Worm (Caenorhabditis elegans) whole organism, early embryonic: ENCODE results near the gene ulp-4.

Experiments used
- B0310.2 ChIP-seq: sonication (generic microtip); optimal IDR thresholded peaks from 2 replicates; lab custom pipeline; 2016; ENCODE audit warnings: mild to moderate bottlenecking, missing genetic modification characterization, missing compliant biosample characterization
- F13C5.2 ChIP-seq: sonication (generic microtip); optimal IDR thresholded peaks from 2 replicates; lab custom pipeline; 2017; ENCODE audit warnings: mild to moderate bottlenecking, missing genetic modification characterization, inconsistent platforms, missing compliant biosample characterization
- aly-1 ChIP-seq: sonication (generic microtip); optimal IDR thresholded peaks from 2 replicates; lab custom pipeline; 2016; ENCODE audit warnings: missing genetic modification characterization, missing compliant biosample characterization
- ama-1 ChIP-seq: fragments of 150-350 bp; optimal IDR thresholded peaks from 2 replicates; lab custom pipeline; 2014
- ceh-13 ChIP-seq: fragments of 200-800 bp; sonication (Bioruptor generic); optimal IDR thresholded peaks from 2 replicates; lab custom pipeline; 2018; ENCODE audit warnings: mild to moderate bottlenecking, missing genetic modification characterization, missing compliant biosample characterization
- ceh-36 ChIP-seq: sonication (generic microtip); optimal IDR thresholded peaks from 2 replicates; lab custom pipeline; 2016; ENCODE audit warnings: missing genetic modification characterization, inconsistent platforms, missing compliant biosample characterization
- ets-7 ChIP-seq: sonication (generic microtip); optimal IDR thresholded peaks from 2 replicates; lab custom pipeline; 2016; ENCODE audit warnings: missing genotype, missing genetic modification characterization, missing compliant biosample characterization
- flt-1 ChIP-seq: fragments of 200-800 bp; sonication (Bioruptor generic); IDR thresholded peaks from 2 replicates; pipeline ENCODE4 v1.3.6; 2022; ENCODE audit warnings: missing genetic modification characterization, missing compliant biosample characterization
- hmbx-1 ChIP-seq: sonication (generic microtip); optimal IDR thresholded peaks from 2 replicates; lab custom pipeline; 2016; ENCODE audit warnings: mild to moderate bottlenecking, missing genetic modification characterization, missing compliant biosample characterization
- hmg-4 ChIP-seq: fragments of 200-800 bp; sonication (Bioruptor generic); optimal IDR thresholded peaks from 2 replicates; lab custom pipeline; 2018; ENCODE audit warnings: mild to moderate bottlenecking, missing genetic modification characterization, missing compliant biosample characterization
- hnd-1 ChIP-seq: sonication (generic microtip); optimal IDR thresholded peaks from 2 replicates; lab custom pipeline; 2016; ENCODE audit warnings: missing genetic modification characterization, missing compliant biosample characterization
- pes-1 ChIP-seq: fragments of 200-800 bp; sonication (Bioruptor generic); IDR thresholded peaks from 2 replicates; pipeline ENCODE4 v1.3.6; 2022; ENCODE audit warnings: missing genetic modification reagents, missing genetic modification characterization, missing compliant biosample characterization
- scrt-1 ChIP-seq: fragments of 200-800 bp; sonication (Bioruptor generic); IDR thresholded peaks from 2 replicates; pipeline ENCODE4 v1.3.6; 2022; ENCODE audit warnings: missing genetic modification characterization, missing compliant biosample characterization
- sea-1 ChIP-seq: fragments of 200-800 bp; sonication (Bioruptor generic); conservative IDR thresholded peaks from 2 replicates; pipeline ENCODE4 v1.3.6; 2022; ENCODE audit warnings: missing genetic modification characterization, missing compliant biosample characterization
- tbx-11 ChIP-seq: fragments of 200-800 bp; sonication (Bioruptor generic); IDR thresholded peaks from 2 replicates; pipeline ENCODE4 v1.3.6; 2022; ENCODE audit warnings: missing genetic modification characterization, missing compliant biosample characterization
- tbx-37 ChIP-seq: fragments of 200-800 bp; sonication (Bioruptor generic); conservative IDR thresholded peaks from 2 replicates; pipeline ENCODE4 v1.3.6; 2022; ENCODE audit warnings: missing genetic modification reagents, missing genetic modification characterization, missing compliant biosample characterization
- tra-4 ChIP-seq: sonication (generic microtip); optimal IDR thresholded peaks from 2 replicates; lab custom pipeline; 2017; ENCODE audit warnings: missing genetic modification characterization, missing compliant biosample characterization

Gene ulp-4

DNA sequence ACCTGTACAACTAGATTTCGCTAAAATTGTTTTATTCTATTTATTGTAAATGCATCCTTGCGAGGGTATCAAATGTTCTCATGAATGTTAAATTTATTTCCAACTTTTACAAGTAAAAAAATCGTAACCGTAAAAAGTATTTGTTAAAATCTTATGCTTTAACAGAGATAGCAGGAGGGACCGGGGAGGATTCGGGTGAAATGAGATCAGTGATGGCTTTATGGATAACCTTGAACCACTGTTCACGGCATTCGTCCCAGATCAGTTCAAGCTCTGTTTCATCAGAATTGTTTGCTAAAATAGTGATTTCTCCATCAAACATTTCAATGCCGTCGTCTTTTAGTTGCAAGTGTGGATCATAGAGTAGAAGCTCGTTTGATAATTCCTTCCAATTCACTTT, 11.4 kb downstream of the ulp-4 start:
- TF ChIP-seq pes-1 (GFP tag; lab: Robert Waterston, UW), result no peak
- no peak for TF ChIP-seq tbx-11 (GFP tag; lab: Robert Waterston, UW)
- TF ChIP-seq tra-4, result no peak
- TF ChIP-seq ceh-36 (tag; lab: Kevin White, UChicago), result no peak
- no peak for TF ChIP-seq F13C5.2
- TF ChIP-seq B0310.2, result no peak
- no peak for TF ChIP-seq ets-7
- no peak for TF ChIP-seq ceh-13 (GFP tag; lab: Kevin White, UChicago)
- no peak for TF ChIP-seq sea-1 (GFP tag; lab: Robert Waterston, UW)
- no peak for TF ChIP-seq scrt-1 (GFP tag; lab: Robert Waterston, UW)
- TF ChIP-seq flt-1 (GFP tag; lab: Robert Waterston, UW), result no peak
- no peak for TF ChIP-seq hmg-4 (GFP tag; lab: Kevin White, UChicago)
- no peak for TF ChIP-seq aly-1 (tag; lab: Kevin White, UChicago)
- no peak for TF ChIP-seq hmbx-1 (tag; lab: Kevin White, UChicago)
- TF ChIP-seq tbx-37 (GFP tag; lab: Robert Waterston, UW), result no peak
- no peak for TF ChIP-seq ama-1
- no peak for TF ChIP-seq hnd-1 (tag; lab: Kevin White, UChicago)

DNA sequence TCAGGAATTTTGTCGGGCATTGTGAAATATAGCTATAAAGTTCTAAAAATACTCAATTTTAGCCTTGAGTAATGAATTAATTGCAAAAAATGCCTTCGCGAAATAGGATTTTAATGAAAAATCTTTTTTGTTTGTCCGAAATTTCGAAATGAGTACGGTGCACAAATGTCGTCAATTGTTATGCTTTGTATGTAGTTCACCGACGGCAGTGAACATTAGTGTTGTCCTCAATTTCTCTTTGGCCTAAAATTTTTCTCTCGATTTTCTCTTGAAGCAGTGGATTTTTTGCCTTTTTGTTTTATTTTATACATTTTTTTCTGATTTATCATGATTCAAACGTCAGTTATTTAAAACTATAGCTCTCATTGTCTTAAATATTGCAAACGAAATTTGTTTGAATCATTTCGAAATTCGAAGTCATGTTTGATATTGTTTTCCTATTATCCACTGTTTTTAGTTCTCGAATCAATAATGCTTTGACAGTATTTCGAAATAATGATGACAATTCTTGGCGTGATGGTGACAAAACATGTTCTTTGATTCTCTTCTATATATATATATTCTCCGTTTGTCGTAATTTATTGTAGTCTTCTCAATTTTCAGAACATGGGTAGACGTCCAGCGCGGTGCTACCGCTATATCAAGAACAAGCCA, 13.6 kb downstream of the ulp-4 start, which contains the start of the genes ints-11 and rpl-10:
ints-11 (minus strand) TSS at position 201 of the 654 bp plus-strand sequence.
rpl-10 (plus strand) TSS at position 604 of the 654 bp plus-strand sequence.
- TF ChIP-seq aly-1 (tag; lab: Kevin White, UChicago) (no peak), hnd-1 (tag; lab: Kevin White, UChicago) (no peak), sea-1 (GFP tag; lab: Robert Waterston, UW) (no peak), flt-1 (GFP tag; lab: Robert Waterston, UW) (no peak), hmg-4 (GFP tag; lab: Kevin White, UChicago) (no peak), hmbx-1 (tag; lab: Kevin White, UChicago) (no peak), tra-4 (no peak), ama-1 (no peak), tbx-37 (GFP tag; lab: Robert Waterston, UW) (no peak), tbx-11 (GFP tag; lab: Robert Waterston, UW) (no peak), ceh-36 (tag; lab: Kevin White, UChicago) (no peak), F13C5.2 (no peak), ceh-13 (GFP tag; lab: Kevin White, UChicago) (no peak), scrt-1 (GFP tag; lab: Robert Waterston, UW) (no peak), pes-1 (GFP tag; lab: Robert Waterston, UW) (no peak), B0310.2 (no peak), ets-7 (no peak)

DNA sequence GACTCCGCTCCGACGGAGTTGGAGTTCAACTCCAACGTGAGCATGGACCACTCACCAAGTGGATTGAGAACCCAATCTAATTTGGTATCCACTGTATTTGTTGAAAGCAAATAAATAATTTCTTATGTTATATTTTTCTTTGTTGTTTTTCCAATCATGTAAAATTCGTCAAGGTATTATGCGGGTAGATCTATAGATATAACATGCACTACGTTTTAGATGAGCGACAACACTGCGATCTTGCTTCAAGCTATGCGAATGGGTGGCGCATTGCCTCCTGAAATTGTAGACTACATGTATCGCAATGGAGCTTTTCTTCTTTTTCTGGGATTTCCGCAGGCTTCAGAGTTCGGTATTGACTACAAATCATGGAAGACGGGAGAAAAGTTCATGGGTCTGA, 14.8 kb downstream of the ulp-4 start, which contains the start of gene F10B5.2:
F10B5.2 (plus strand) TSS at position 220 of the 400 bp plus-strand sequence.
- TF ChIP-seq ets-7 (no peak), tra-4 (no peak), ceh-36 (tag; lab: Kevin White, UChicago) (no peak), flt-1 (GFP tag; lab: Robert Waterston, UW) (no peak), tbx-37 (GFP tag; lab: Robert Waterston, UW) (no peak), ceh-13 (GFP tag; lab: Kevin White, UChicago) (no peak), tbx-11 (GFP tag; lab: Robert Waterston, UW) (no peak), hmg-4 (GFP tag; lab: Kevin White, UChicago) (no peak), scrt-1 (GFP tag; lab: Robert Waterston, UW) (no peak), B0310.2 (no peak), sea-1 (GFP tag; lab: Robert Waterston, UW) (no peak), pes-1 (GFP tag; lab: Robert Waterston, UW) (no peak), aly-1 (tag; lab: Kevin White, UChicago) (no peak), ama-1 (no peak), hmbx-1 (tag; lab: Kevin White, UChicago) (no peak), hnd-1 (tag; lab: Kevin White, UChicago) (no peak), F13C5.2 (no peak)

ce11 chrII:8149930-8150329, 20.2 kb downstream of the ulp-4 start, which contains the start of gene F10B5.3:
Gene F10B5.3, minus strand, starts transcription at chrII:8150030.
- TF ChIP-seq F13C5.2, result no peak
- no peak for TF ChIP-seq ama-1
- no peak for TF ChIP-seq B0310.2
- TF ChIP-seq scrt-1 (GFP tag; lab: Robert Waterston, UW), result no peak
- no peak for TF ChIP-seq ceh-36 (tag; lab: Kevin White, UChicago)
- TF ChIP-seq hnd-1 (tag; lab: Kevin White, UChicago), result no peak
- TF ChIP-seq ceh-13 (GFP tag; lab: Kevin White, UChicago), result no peak
- no peak for TF ChIP-seq flt-1 (GFP tag; lab: Robert Waterston, UW)
- TF ChIP-seq pes-1 (GFP tag; lab: Robert Waterston, UW), result no peak
- TF ChIP-seq hmbx-1 (tag; lab: Kevin White, UChicago), result no peak
- TF ChIP-seq aly-1 (tag; lab: Kevin White, UChicago), result no peak

ce11 chrII:8152711-8153325, 23.1 kb downstream of the ulp-4 start:
- TF ChIP-seq tbx-37 (GFP tag; lab: Robert Waterston, UW) (no peak), F13C5.2 (no peak), hnd-1 (tag; lab: Kevin White, UChicago) (no peak), ceh-13 (GFP tag; lab: Kevin White, UChicago) (no peak), tbx-11 (GFP tag; lab: Robert Waterston, UW) (no peak), ets-7 (no peak), ama-1 (no peak), aly-1 (tag; lab: Kevin White, UChicago) (no peak), tra-4 (no peak), sea-1 (GFP tag; lab: Robert Waterston, UW) (no peak), hmbx-1 (tag; lab: Kevin White, UChicago) (no peak), ceh-36 (tag; lab: Kevin White, UChicago) (no peak), pes-1 (GFP tag; lab: Robert Waterston, UW) (no peak), flt-1 (GFP tag; lab: Robert Waterston, UW) (no peak), B0310.2 (no peak), scrt-1 (GFP tag; lab: Robert Waterston, UW) (no peak), hmg-4 (GFP tag; lab: Kevin White, UChicago) (no peak)

- TF ChIP-seq ceh-13 (GFP tag; lab: Kevin White, UChicago), result no peak
- no peak for TF ChIP-seq tbx-37 (GFP tag; lab: Robert Waterston, UW)
- TF ChIP-seq aly-1 (tag; lab: Kevin White, UChicago), result no peak
- TF ChIP-seq ama-1, result no peak
- TF ChIP-seq B0310.2, result no peak
- no peak for TF ChIP-seq hnd-1 (tag; lab: Kevin White, UChicago)
- TF ChIP-seq ets-7, result no peak
- no peak for TF ChIP-seq tra-4
- no peak for TF ChIP-seq ceh-36 (tag; lab: Kevin White, UChicago)
- TF ChIP-seq scrt-1 (GFP tag; lab: Robert Waterston, UW), result no peak
- TF ChIP-seq flt-1 (GFP tag; lab: Robert Waterston, UW), result no peak
- no peak for TF ChIP-seq pes-1 (GFP tag; lab: Robert Waterston, UW)
- no peak for TF ChIP-seq hmg-4 (GFP tag; lab: Kevin White, UChicago)
- TF ChIP-seq tbx-11 (GFP tag; lab: Robert Waterston, UW), result no peak
- no peak for TF ChIP-seq sea-1 (GFP tag; lab: Robert Waterston, UW)
- TF ChIP-seq hmbx-1 (tag; lab: Kevin White, UChicago), result no peak
- TF ChIP-seq F13C5.2, result no peak
Observed at ce11 chrII:8156845-8157373, 27.1 kb downstream of the ulp-4 start, which contains the start of the genes tub-1 and tmem-138. Gene tub-1, minus strand, starts transcription at chrII:8156945. Gene tmem-138, plus strand, starts transcription at chrII:8157323.
